Worm (Caenorhabditis elegans): ENCODE measurements around the gene C03C10.7.

- no peak for TF ChIP-seq lin-13 (tag; optimal IDR thresholded peaks at IDR 0.05)
- no peak for TF ChIP-seq lin-32 (GFP tag; optimal IDR thresholded peaks at IDR 0.05)
- no peak for TF ChIP-seq elt-3 (tag; optimal IDR thresholded peaks at IDR 0.05)
- no peak for TF ChIP-seq nhr-237 (tag; optimal IDR thresholded peaks at IDR 0.05)
- no peak for TF ChIP-seq unc-39 (tag; optimal IDR thresholded peaks at IDR 0.05)
- no peak for TF ChIP-seq zip-8 (tag; optimal IDR thresholded peaks at IDR 0.05)
- TF ChIP-seq nhr-28 (tag; optimal IDR thresholded peaks at IDR 0.05), result no peak
These were observed 8.8 kb upstream of the C03C10.7 start for ce11 chrIII:4087064-4087463.
